Fruit fly (Drosophila melanogaster) whole organism, embryonic: ENCODE results near the gene se.

Experiments
- Atf-2 ChIP-seq: fragments of 200-800 bp; sonication (Bioruptor generic); optimal IDR thresholded peaks from 2 replicates; lab custom pipeline; 2016; ENCODE audit warnings: missing biosample characterization, missing genetic modification characterization
- CG10147 ChIP-seq: fragments of 200-800 bp; sonication (Bioruptor generic); optimal IDR thresholded peaks from 2 replicates; lab custom pipeline; 2019; ENCODE audit warnings: missing biosample characterization, mild to moderate bottlenecking, missing genetic modification characterization, moderate library complexity
- CG10959 ChIP-seq: fragments of 200-800 bp; sonication (Bioruptor generic); IDR thresholded peaks from 2 replicates; pipeline ENCODE4 v1.3.6; 2022; ENCODE audit warnings: missing biosample characterization, missing genetic modification characterization
- CG11695 ChIP-seq: fragments of 200-800 bp; sonication (Bioruptor generic); IDR thresholded peaks from 3 replicates; pipeline ENCODE4 v1.3.6; 2022; ENCODE audit warnings: missing biosample characterization, missing genetic modification characterization
- CG13775 ChIP-seq: fragments of 200-800 bp; sonication (Bioruptor generic); optimal IDR thresholded peaks from 3 replicates; lab custom pipeline; 2017; ENCODE audit warnings: missing biosample characterization, mild to moderate bottlenecking, missing genetic modification characterization
- CG2875 ChIP-seq: fragments of 200-800 bp; sonication (Bioruptor generic); optimal IDR thresholded peaks from 2 replicates; lab custom pipeline; 2017; ENCODE audit warnings: missing biosample characterization, mild to moderate bottlenecking, missing genetic modification characterization, missing genetic modification reagents
- CG30020 ChIP-seq: fragments of 200-800 bp; optimal IDR thresholded peaks from 2 replicates; lab custom pipeline; 2019; ENCODE audit warnings: missing biosample characterization, mild to moderate bottlenecking, missing genetic modification characterization, moderate library complexity
- CG3065 ChIP-seq: fragments of 200-800 bp; sonication (Bioruptor generic); optimal IDR thresholded peaks from 2 replicates; lab custom pipeline; 2016; ENCODE audit warnings: missing biosample characterization, missing genetic modification characterization
- CG32767 ChIP-seq: fragments of 200-800 bp; sonication (Bioruptor generic); IDR thresholded peaks from 2 replicates; pipeline ENCODE4 v1.3.6; 2022; ENCODE audit warnings: missing biosample characterization, missing genetic modification characterization
- CG4820 ChIP-seq: fragments of 200-800 bp; sonication (Bioruptor generic); optimal IDR thresholded peaks from 3 replicates; lab custom pipeline; 2016; ENCODE audit warnings: missing biosample characterization, missing genetic modification characterization
- CG4854 ChIP-seq: fragments of 200-800 bp; sonication (Bioruptor generic); optimal IDR thresholded peaks from 2 replicates; lab custom pipeline; 2016; ENCODE audit warnings: missing biosample characterization, missing genetic modification characterization, inconsistent platforms
- CG7963 ChIP-seq: fragments of 200-800 bp; sonication (Bioruptor generic); IDR thresholded peaks from 3 replicates; pipeline ENCODE4 v1.3.6; 2022; ENCODE audit warnings: missing biosample characterization, missing genetic modification characterization; ENCODE audit not compliant: partially characterized antibody
- CHES-1-like ChIP-seq: fragments of 200-800 bp; sonication (Bioruptor generic); optimal IDR thresholded peaks from 2 replicates; lab custom pipeline; 2016; ENCODE audit warnings: missing biosample characterization, missing genetic modification characterization
- CoRest ChIP-seq: fragments of 200-800 bp; sonication (Bioruptor generic); optimal IDR thresholded peaks from 3 replicates; lab custom pipeline; 2018; ENCODE audit warnings: missing biosample characterization, mild to moderate bottlenecking, missing genetic modification characterization, moderate library complexity
- Drgx ChIP-seq: fragments of 200-800 bp; sonication (Bioruptor generic); IDR thresholded peaks from 2 replicates; pipeline ENCODE4 v1.3.6; 2022; ENCODE audit warnings: missing biosample characterization, missing genetic modification characterization
- Fer3 ChIP-seq: fragments of 200-800 bp; sonication (Bioruptor generic); optimal IDR thresholded peaks from 2 replicates; lab custom pipeline; 2018; ENCODE audit warnings: missing biosample characterization, mild to moderate bottlenecking, missing genetic modification characterization, moderate library complexity
- HLH4C ChIP-seq: fragments of 200-800 bp; sonication (Bioruptor generic); IDR thresholded peaks from 3 replicates; pipeline ENCODE4 v1.3.6; 2022; ENCODE audit warnings: missing biosample characterization, missing genetic modification characterization; ENCODE audit not compliant: partially characterized antibody
- HmgZ ChIP-seq: fragments of 200-800 bp; sonication (Bioruptor generic); optimal IDR thresholded peaks from 2 replicates; lab custom pipeline; 2018; ENCODE audit warnings: missing biosample characterization, mild to moderate bottlenecking, missing genetic modification characterization
- Med ChIP-seq: fragments of 200-800 bp; sonication (Bioruptor generic); peaks from one replicate; lab custom pipeline; 2016; ENCODE audit warnings: missing biosample characterization, missing genetic modification characterization, mild to moderate bottlenecking, inconsistent platforms, moderate library complexity
- NK7.1 ChIP-seq: fragments of 200-800 bp; sonication (Bioruptor generic); optimal IDR thresholded peaks from 3 replicates; lab custom pipeline; 2016; ENCODE audit warnings: missing biosample characterization, missing genetic modification characterization
- PHDP ChIP-seq: fragments of 200-800 bp; sonication (Bioruptor generic); optimal IDR thresholded peaks from 3 replicates; lab custom pipeline; 2018; ENCODE audit warnings: missing biosample characterization, mild to moderate bottlenecking, missing genetic modification characterization, moderate library complexity
- Pdp1 ChIP-seq, 2 experiments: fragments of 200-800 bp; sonication (Bioruptor generic); optimal IDR thresholded peaks; 3 replicates each; lab custom pipeline; 2016; ENCODE audit warnings: missing biosample characterization in 2 of 2, missing genetic modification characterization in 2 of 2, mild to moderate bottlenecking in 1 of 2, moderate library complexity in 1 of 2
- Ptx1 ChIP-seq: fragments of 200-800 bp; sonication (Bioruptor generic); IDR thresholded peaks from 2 replicates; pipeline ENCODE4 v1.3.6; 2022; ENCODE audit warnings: missing biosample characterization, missing genetic modification characterization
- Rfx ChIP-seq: fragments of 200-800 bp; sonication (Bioruptor generic); IDR thresholded peaks from 2 replicates; pipeline ENCODE4 v1.3.6; 2022; ENCODE audit warnings: missing biosample characterization, missing genetic modification characterization
- Sox102F ChIP-seq: fragments of 200-800 bp; sonication (Bioruptor generic); optimal IDR thresholded peaks from 2 replicates; lab custom pipeline; 2018; ENCODE audit warnings: missing biosample characterization, mild to moderate bottlenecking, missing genetic modification characterization, moderate library complexity
- Stat92E ChIP-seq, 3 experiments: fragments of >200 bp in 2 of 3; fragments of 200-800 bp in 1 of 3; sonication (Bioruptor generic) in 1 of 3; optimal IDR thresholded peaks; 2 replicates each; lab custom pipeline; 2017 to 2019; ENCODE audit warnings: missing biosample characterization in 3 of 3, missing genetic modification characterization in 3 of 3, mild to moderate bottlenecking in 1 of 3, moderate library complexity in 1 of 3
- Trl ChIP-seq, 3 experiments: fragments of >200 bp in 2 of 3; fragments of 200-800 bp in 1 of 3; sonication (Bioruptor generic) in 1 of 3; optimal IDR thresholded peaks; 2 replicates in 1 of 3; 3 replicates in 2 of 3; lab custom pipeline; 2016 to 2017; ENCODE audit warnings: missing biosample characterization in 1 of 3, missing genetic modification characterization in 1 of 3
- YL-1 ChIP-seq: fragments of 200-800 bp; sonication (Bioruptor generic); optimal IDR thresholded peaks from 3 replicates; lab custom pipeline; 2017; ENCODE audit warnings: missing biosample characterization, mild to moderate bottlenecking, missing genetic modification characterization
- ac ChIP-seq: fragments of 200-800 bp; sonication (Bioruptor generic); optimal IDR thresholded peaks from 3 replicates; lab custom pipeline; 2017; ENCODE audit warnings: missing biosample characterization, mild to moderate bottlenecking, missing genetic modification characterization
- bcd ChIP-seq: fragments of 200-800 bp; sonication (Bioruptor generic); optimal IDR thresholded peaks from 2 replicates; lab custom pipeline; 2017; ENCODE audit warnings: missing biosample characterization, mild to moderate bottlenecking, missing genetic modification characterization
- corto ChIP-seq: fragments of 200-800 bp; sonication (Bioruptor generic); optimal IDR thresholded peaks from 2 replicates; lab custom pipeline; 2016; ENCODE audit warnings: missing biosample characterization, mild to moderate bottlenecking, missing genetic modification characterization, moderate library complexity
- dati ChIP-seq: fragments of 200-800 bp; sonication (Bioruptor generic); IDR thresholded peaks from 2 replicates; pipeline ENCODE4 v1.3.6; 2022; ENCODE audit warnings: missing biosample characterization, missing genetic modification characterization
- disco-r ChIP-seq: fragments of 200-800 bp; sonication (Bioruptor generic); optimal IDR thresholded peaks from 2 replicates; lab custom pipeline; 2016; ENCODE audit warnings: missing biosample characterization, missing genetic modification characterization
- fd102C ChIP-seq: fragments of 200-800 bp; sonication (Bioruptor generic); optimal IDR thresholded peaks from 2 replicates; lab custom pipeline; 2018; ENCODE audit warnings: missing biosample characterization, mild to moderate bottlenecking, missing genetic modification characterization, moderate library complexity
- hb ChIP-seq: fragments of 200-800 bp; sonication (Bioruptor generic); IDR thresholded peaks from 3 replicates; pipeline ENCODE4 v1.3.6; 2022; ENCODE audit warnings: missing biosample characterization, missing genetic modification characterization; ENCODE audit not compliant: partially characterized antibody
- knrl ChIP-seq: fragments of 200-800 bp; sonication (Bioruptor generic); IDR thresholded peaks from 3 replicates; pipeline ENCODE4 v1.3.6; 2022; ENCODE audit warnings: missing biosample characterization, missing genetic modification characterization; ENCODE audit not compliant: partially characterized antibody
- lbe ChIP-seq: fragments of 200-800 bp; sonication (Bioruptor generic); optimal IDR thresholded peaks from 2 replicates; lab custom pipeline; 2016; ENCODE audit warnings: missing biosample characterization, mild to moderate bottlenecking, missing genetic modification characterization
- lola ChIP-seq, 3 experiments: fragments of >200 bp in 2 of 3; fragments of 200-800 bp in 1 of 3; sonication (Bioruptor generic) in 1 of 3; optimal IDR thresholded peaks; 2 replicates each; lab custom pipeline; 2017 to 2019; ENCODE audit warnings: missing biosample characterization in 3 of 3, missing genetic modification characterization in 3 of 3, mild to moderate bottlenecking in 1 of 3, moderate library complexity in 1 of 3
- mirr ChIP-seq: fragments of 200-800 bp; sonication (Bioruptor generic); optimal IDR thresholded peaks from 3 replicates; lab custom pipeline; 2018; ENCODE audit warnings: missing biosample characterization, mild to moderate bottlenecking, missing genetic modification characterization
- onecut ChIP-seq: fragments of 200-800 bp; sonication (Bioruptor generic); IDR thresholded peaks from 2 replicates; pipeline ENCODE4 v1.3.6; 2022; ENCODE audit warnings: missing biosample characterization, missing genetic modification characterization
- pnt ChIP-seq: fragments of 200-800 bp; sonication (Bioruptor generic); optimal IDR thresholded peaks from 3 replicates; lab custom pipeline; 2016; ENCODE audit warnings: missing biosample characterization, missing genetic modification characterization
- prd ChIP-seq, 3 experiments: fragments of >200 bp in 2 of 3; fragments of 200-800 bp in 1 of 3; sonication (Bioruptor generic) in 1 of 3; optimal IDR thresholded peaks in 2 of 3; IDR thresholded peaks in 1 of 3; 2 replicates in 2 of 3; 3 replicates in 1 of 3; pipeline versions ENCODE4 v1.3.6 to Lab custom; 2017 to 2022; ENCODE audit warnings: missing biosample characterization in 1 of 3, missing genetic modification characterization in 1 of 3
- row ChIP-seq: fragments of 200-800 bp; sonication (Bioruptor generic); IDR thresholded peaks from 3 replicates; pipeline ENCODE4 v1.3.6; 2022; ENCODE audit warnings: missing biosample characterization, missing genetic modification characterization
- sd ChIP-seq: fragments of 200-800 bp; sonication (Bioruptor generic); optimal IDR thresholded peaks from 3 replicates; lab custom pipeline; 2018; ENCODE audit warnings: missing biosample characterization, mild to moderate bottlenecking, missing genetic modification characterization, moderate library complexity
- ssp ChIP-seq: fragments of 200-800 bp; sonication (Bioruptor generic); IDR thresholded peaks from 2 replicates; pipeline ENCODE4 v1.3.6; 2022; ENCODE audit warnings: missing biosample characterization, missing genetic modification characterization
- tgo ChIP-seq: fragments of 200-800 bp; sonication (Bioruptor generic); IDR thresholded peaks from 3 replicates; pipeline ENCODE4 v1.3.6; 2022; ENCODE audit warnings: missing biosample characterization, missing genetic modification characterization
- toy ChIP-seq: fragments of 200-800 bp; sonication (Bioruptor generic); IDR thresholded peaks from 2 replicates; pipeline ENCODE4 v1.3.6; 2022; ENCODE audit warnings: missing biosample characterization, missing genetic modification characterization
- trem ChIP-seq: fragments of 200-800 bp; optimal IDR thresholded peaks from 3 replicates; lab custom pipeline; 2019; ENCODE audit warnings: missing biosample characterization, mild to moderate bottlenecking, missing genetic modification characterization, moderate library complexity
- vvl ChIP-seq: fragments of 200-800 bp; sonication (Bioruptor generic); IDR thresholded peaks from 2 replicates; pipeline ENCODE4 v1.3.6; 2022; ENCODE audit warnings: missing biosample characterization, missing genetic modification characterization
- zen ChIP-seq: fragments of 200-800 bp; sonication (Bioruptor generic); optimal IDR thresholded peaks from 3 replicates; lab custom pipeline; 2018; ENCODE audit warnings: missing biosample characterization, mild to moderate bottlenecking, missing genetic modification characterization, moderate library complexity

Gene se

dm6 chr3L:8544710-8545109 is 24.4 kb downstream of the se start, which contains the start of gene rhea (continued):
- peak; percentile 18 for TF ChIP-seq CoRest (tag; lab: Kevin White, UChicago)
- TF ChIP-seq PHDP (tag; lab: Kevin White, UChicago), result peak; percentile 16
- TF ChIP-seq CG32767 (GFP tag; lab: Robert Waterston, UW), result no peak
- TF ChIP-seq CG4820 (GFP tag; lab: Kevin White, UChicago), result peak; percentile 19
- peak; percentile 18 for TF ChIP-seq Sox102F (GFP tag; lab: Kevin White, UChicago)
- peak; percentile 31 for TF ChIP-seq YL-1 (GFP tag; lab: Kevin White, UChicago)
- TF ChIP-seq Pdp1 (GFP tag; optimal IDR thresholded peaks at IDR 0.05; lab: Kevin White, UChicago), result peak in 1 of 2 experiments; percentile 56
- no peak for TF ChIP-seq disco-r
- TF ChIP-seq vvl (GFP tag; lab: Robert Waterston, UW), result peak; percentile 43; the same call in 1 of the 2 replicates
- 0 out of 2 replicates have a peak, but pooled peaks have one; percentile 10 for TF ChIP-seq Ptx1 (GFP tag; lab: Robert Waterston, UW)
- peak; percentile 78 for TF ChIP-seq trem (tag; lab: Kevin White, UChicago)
- peak; percentile 1 for TF ChIP-seq CG30020
- TF ChIP-seq CG3065, result no peak
- TF ChIP-seq zen (tag; lab: Kevin White, UChicago), result peak; percentile 65
- TF ChIP-seq row, result peak; percentile 42; the same call in 2 of the 3 replicates
- peak; percentile 35; the same call in 1 of the 3 replicates for TF ChIP-seq CG7963 (GFP tag; lab: Robert Waterston, UW)
- no peak for TF ChIP-seq CG11695
- no peak for TF ChIP-seq pnt (GFP tag; lab: Kevin White, UChicago)
- peak; percentile 52 for TF ChIP-seq HmgZ
- TF ChIP-seq dati, result no peak
- no peak for TF ChIP-seq prd (optimal IDR thresholded peaks at IDR 0.05; lab: Kevin White, UChicago)
- 0 out of 3 replicates have a peak, but pooled peaks have one; percentile 8 for TF ChIP-seq prd (GFP tag; IDR thresholded peaks at IDR 0.05; lab: Robert Waterston, UW)
- no peak for TF ChIP-seq fd102C (GFP tag; lab: Kevin White, UChicago)
- TF ChIP-seq NK7.1 (GFP tag; lab: Kevin White, UChicago), result no peak
- no peak for TF ChIP-seq Fer3 (tag; lab: Kevin White, UChicago)
- TF ChIP-seq CG2875, result no peak

dm6 chr3L:8545473-8545872 is 25.1 kb downstream of the se start:
- TF ChIP-seq CG10147 (GFP tag; lab: Kevin White, UChicago) (no peak), Med (GFP tag; lab: Kevin White, UChicago) (peak; percentile 9), Stat92E (GFP tag; optimal IDR thresholded peaks at IDR 0.05; lab: Kevin White, UChicago) (no peak), sd (peak; percentile 92), hb (no peak), Drgx (GFP tag; lab: Robert Waterston, UW) (no peak), corto (GFP tag; lab: Kevin White, UChicago) (no peak), onecut (GFP tag; lab: Robert Waterston, UW) (no peak), lola (GFP tag; optimal IDR thresholded peaks at IDR 0.05; lab: Kevin White, UChicago) (no peak), Rfx (no peak), CG4854 (GFP tag; lab: Kevin White, UChicago) (no peak), mirr (GFP tag; lab: Kevin White, UChicago) (peak; percentile 16), bcd (no peak), ac (GFP tag; lab: Kevin White, UChicago) (no peak), HLH4C (GFP tag; lab: Robert Waterston, UW) (no peak), knrl (GFP tag; lab: Robert Waterston, UW) (no peak), CG10959 (GFP tag; lab: Robert Waterston, UW) (no peak), lbe (GFP tag; lab: Kevin White, UChicago) (no peak), Trl (optimal IDR thresholded peaks at IDR 0.05; lab: Kevin White, UChicago) (no peak), Trl (GFP tag; optimal IDR thresholded peaks at IDR 0.05; lab: Kevin White, UChicago) (no peak), Atf-2 (no peak), CHES-1-like (GFP tag; lab: Kevin White, UChicago) (no peak), tgo (GFP tag; lab: Robert Waterston, UW) (no peak), ssp (GFP tag; lab: Robert Waterston, UW) (no peak), CG13775 (no peak), toy (GFP tag; lab: Robert Waterston, UW) (no peak)
